Worm (Caenorhabditis elegans) whole organism, early embryonic: ENCODE results near the gene der-2.

Source experiments
- F13C5.2 ChIP-seq: sonication (generic microtip); optimal IDR thresholded peaks from 2 replicates; lab custom pipeline; 2017; ENCODE audit warnings: mild to moderate bottlenecking, missing genetic modification characterization, inconsistent platforms, missing compliant biosample characterization
- ama-1 ChIP-seq: fragments of 150-350 bp; optimal IDR thresholded peaks from 2 replicates; lab custom pipeline; 2014
- flt-1 ChIP-seq: fragments of 200-800 bp; sonication (Bioruptor generic); IDR thresholded peaks from 2 replicates; pipeline ENCODE4 v1.3.6; 2022; ENCODE audit warnings: missing genetic modification characterization, missing compliant biosample characterization
- hmbx-1 ChIP-seq: sonication (generic microtip); optimal IDR thresholded peaks from 2 replicates; lab custom pipeline; 2016; ENCODE audit warnings: mild to moderate bottlenecking, missing genetic modification characterization, missing compliant biosample characterization
- hnd-1 ChIP-seq: sonication (generic microtip); optimal IDR thresholded peaks from 2 replicates; lab custom pipeline; 2016; ENCODE audit warnings: missing genetic modification characterization, missing compliant biosample characterization
- pes-1 ChIP-seq: fragments of 200-800 bp; sonication (Bioruptor generic); IDR thresholded peaks from 2 replicates; pipeline ENCODE4 v1.3.6; 2022; ENCODE audit warnings: missing genetic modification reagents, missing genetic modification characterization, missing compliant biosample characterization
- tbx-37 ChIP-seq: fragments of 200-800 bp; sonication (Bioruptor generic); conservative IDR thresholded peaks from 2 replicates; pipeline ENCODE4 v1.3.6; 2022; ENCODE audit warnings: missing genetic modification reagents, missing genetic modification characterization, missing compliant biosample characterization

ce11 chrIII:7241065-7241464, 18.1 kb upstream of the der-2 start, which contains the start of gene ztf-31:
- TF ChIP-seq hmbx-1 (tag; lab: Kevin White, UChicago) (no peak), pes-1 (GFP tag; lab: Robert Waterston, UW) (no peak), ama-1 (lab: Kevin White, UChicago) (no peak), hnd-1 (tag; lab: Kevin White, UChicago) (no peak), F13C5.2 (no peak), tbx-37 (GFP tag; lab: Robert Waterston, UW) (no peak), flt-1 (no peak)
